Worm (Caenorhabditis elegans) whole organism, young adult: Measurements from ENCODE around the gene T25B9.8.

Experiments
- B0035.1 ChIP-seq: sonication (generic microtip); optimal IDR thresholded peaks from 2 replicates; lab custom pipeline; 2016; ENCODE audit warnings: missing genetic modification characterization, mild to moderate bottlenecking, missing compliant biosample characterization, missing genotype, missing genetic modification reagents
- B0261.1 ChIP-seq: sonication (generic microtip); optimal IDR thresholded peaks from 2 replicates; lab custom pipeline; 2016; ENCODE audit warnings: mild to moderate bottlenecking, missing genetic modification characterization, moderate library complexity, missing compliant biosample characterization
- C06A6.2 ChIP-seq: fragments of 200-800 bp; sonication (Bioruptor generic); conservative IDR thresholded peaks from 2 replicates; pipeline ENCODE4 v1.3.6; 2022; ENCODE audit warnings: missing genetic modification characterization, missing compliant biosample characterization
- F37B4.10 ChIP-seq: fragments of 200-800 bp; sonication (Bioruptor generic); IDR thresholded peaks from 2 replicates; pipeline ENCODE4 v1.3.6; 2022; ENCODE audit warnings: missing genetic modification characterization, missing compliant biosample characterization
- F49E8.2 ChIP-seq: sonication (generic microtip); optimal IDR thresholded peaks from 3 replicates; lab custom pipeline; 2017; ENCODE audit warnings: missing genetic modification characterization, mild to moderate bottlenecking, missing compliant biosample characterization, antibody characterized with exemption, moderate library complexity; ENCODE audit not compliant: insufficient read depth
- F52B5.7 ChIP-seq: sonication (generic microtip); optimal IDR thresholded peaks from 2 replicates; lab custom pipeline; 2016; ENCODE audit warnings: mild to moderate bottlenecking, missing genetic modification characterization, missing compliant biosample characterization
- T26A5.8 ChIP-seq: sonication (generic microtip); optimal IDR thresholded peaks from 2 replicates; lab custom pipeline; 2016; ENCODE audit warnings: missing genetic modification characterization, missing compliant biosample characterization
- Y53G8AR.9 ChIP-seq: fragments of 200-800 bp; sonication (Bioruptor generic); conservative IDR thresholded peaks from 2 replicates; pipeline ENCODE4 v1.3.6; 2022; ENCODE audit warnings: missing genetic modification reagents, missing genetic modification characterization, missing compliant biosample characterization
- Y56A3A.18 ChIP-seq: fragments of 200-800 bp; sonication (Bioruptor generic); IDR thresholded peaks from 2 replicates; pipeline ENCODE4 v1.3.6; 2022; ENCODE audit warnings: missing genetic modification reagents, missing genetic modification characterization, missing compliant biosample characterization
- Y67H2A.10 ChIP-seq: fragments of 200-800 bp; sonication (Bioruptor generic); conservative IDR thresholded peaks from 2 replicates; pipeline ENCODE4 v1.3.6; 2022; ENCODE audit warnings: missing genetic modification reagents, missing genetic modification characterization, missing compliant biosample characterization
- Y79H2A.3 ChIP-seq: fragments of 200-800 bp; sonication (Bioruptor generic); conservative IDR thresholded peaks from 2 replicates; pipeline ENCODE4 v1.3.6; 2022; ENCODE audit warnings: missing genetic modification reagents, missing genetic modification characterization, missing compliant biosample characterization
- Y95B8A.8 ChIP-seq: fragments of 200-800 bp; sonication (Bioruptor generic); IDR thresholded peaks from 2 replicates; pipeline ENCODE4 v1.3.6; 2022; ENCODE audit warnings: missing genetic modification reagents, missing genetic modification characterization, missing compliant biosample characterization
- attf-3 ChIP-seq: fragments of 200-800 bp; sonication (Bioruptor generic); conservative IDR thresholded peaks from 2 replicates; pipeline ENCODE4 v1.3.6; 2022; ENCODE audit warnings: missing genetic modification reagents, missing genetic modification characterization, missing compliant biosample characterization
- attf-6 ChIP-seq: fragments of 200-800 bp; sonication (Bioruptor generic); IDR thresholded peaks from 2 replicates; pipeline ENCODE4 v1.3.6; 2022; ENCODE audit warnings: missing genetic modification reagents, missing genetic modification characterization, missing compliant biosample characterization
- ceh-100 ChIP-seq: fragments of 200-800 bp; sonication (Bioruptor generic); IDR thresholded peaks from 2 replicates; pipeline ENCODE4 v1.3.6; 2022; ENCODE audit warnings: missing genetic modification reagents, missing genetic modification characterization, missing compliant biosample characterization
- ceh-58 ChIP-seq: fragments of 200-800 bp; sonication (Bioruptor generic); IDR thresholded peaks from 2 replicates; pipeline ENCODE4 v1.3.6; 2022; ENCODE audit warnings: missing genetic modification characterization, missing compliant biosample characterization
- dpff-1 ChIP-seq: sonication (generic microtip); optimal IDR thresholded peaks from 2 replicates; lab custom pipeline; 2017; ENCODE audit warnings: mild to moderate bottlenecking, missing genetic modification characterization, missing compliant biosample characterization
- egl-18 ChIP-seq: fragments of 200-800 bp; sonication (Bioruptor generic); IDR thresholded peaks from 2 replicates; pipeline ENCODE4 v1.3.6; 2022; ENCODE audit warnings: missing genetic modification reagents, missing genetic modification characterization, missing compliant biosample characterization
- ekl-4 ChIP-seq: fragments of 200-800 bp; sonication (Bioruptor generic); IDR thresholded peaks from 2 replicates; pipeline ENCODE4 v1.3.6; 2022; ENCODE audit warnings: missing genetic modification reagents, missing genetic modification characterization, missing compliant biosample characterization
- ets-4 ChIP-seq: fragments of 200-800 bp; sonication (Bioruptor generic); optimal IDR thresholded peaks from 2 replicates; lab custom pipeline; 2018; ENCODE audit warnings: mild to moderate bottlenecking, missing genetic modification characterization, missing compliant biosample characterization
- gei-17 ChIP-seq: fragments of 200-800 bp; sonication (Bioruptor generic); optimal IDR thresholded peaks from 2 replicates; lab custom pipeline; 2018; ENCODE audit warnings: mild to moderate bottlenecking, missing genetic modification characterization, missing compliant biosample characterization
- hlh-12 ChIP-seq: sonication (generic microtip); optimal IDR thresholded peaks from 2 replicates; lab custom pipeline; 2016; ENCODE audit warnings: missing genetic modification characterization, missing compliant biosample characterization
- hlh-26 ChIP-seq: fragments of 200-800 bp; sonication (Bioruptor generic); conservative IDR thresholded peaks from 2 replicates; pipeline ENCODE4 v1.3.6; 2022; ENCODE audit warnings: missing genetic modification reagents, missing genetic modification characterization, missing compliant biosample characterization
- lag-1 ChIP-seq: fragments of 200-800 bp; sonication (Bioruptor generic); IDR thresholded peaks from 2 replicates; pipeline ENCODE4 v1.3.6; 2022; ENCODE audit warnings: missing genetic modification reagents, missing genetic modification characterization, missing compliant biosample characterization
- lin-40 ChIP-seq: sonication (generic microtip); optimal IDR thresholded peaks from 2 replicates; lab custom pipeline; 2016; ENCODE audit warnings: missing genetic modification characterization, mild to moderate bottlenecking, missing compliant biosample characterization, missing genotype, missing genetic modification reagents
- lir-1 ChIP-seq: fragments of 200-800 bp; sonication (Bioruptor generic); conservative IDR thresholded peaks from 2 replicates; pipeline ENCODE4 v1.3.6; 2022; ENCODE audit warnings: missing genetic modification reagents, missing genetic modification characterization, missing compliant biosample characterization
- lsy-27 ChIP-seq: sonication (generic microtip); optimal IDR thresholded peaks from 2 replicates; lab custom pipeline; 2017; ENCODE audit warnings: missing genetic modification characterization, mild to moderate bottlenecking, missing compliant biosample characterization, antibody characterized with exemption, missing genotype, borderline replicate concordance; ENCODE audit not compliant: insufficient read depth
- madf-8 ChIP-seq: fragments of 200-800 bp; sonication (Bioruptor generic); conservative IDR thresholded peaks from 2 replicates; pipeline ENCODE4 v1.3.6; 2022; ENCODE audit warnings: missing genetic modification reagents, missing genetic modification characterization, missing compliant biosample characterization
- mcd-1 ChIP-seq: fragments of 200-800 bp; sonication (Bioruptor generic); IDR thresholded peaks from 2 replicates; pipeline ENCODE4 v1.3.6; 2022; ENCODE audit warnings: missing genetic modification reagents, missing genetic modification characterization, missing compliant biosample characterization
- mel-28 ChIP-seq: sonication (generic microtip); optimal IDR thresholded peaks from 2 replicates; lab custom pipeline; 2016; ENCODE audit warnings: borderline replicate concordance, mild to moderate bottlenecking, missing genetic modification characterization, missing compliant biosample characterization
- mes-4 ChIP-seq: sonication (generic microtip); optimal IDR thresholded peaks from 2 replicates; lab custom pipeline; 2016; ENCODE audit warnings: missing genotype, missing genetic modification characterization, missing compliant biosample characterization
- mxl-1 ChIP-seq: sonication (generic microtip); optimal IDR thresholded peaks from 2 replicates; lab custom pipeline; 2016; ENCODE audit warnings: missing genetic modification characterization, missing compliant biosample characterization
- nfya-1 ChIP-seq: sonication (generic microtip); optimal IDR thresholded peaks from 2 replicates; lab custom pipeline; 2017; ENCODE audit warnings: antibody characterized with exemption, missing compliant biosample characterization, missing genetic modification characterization, borderline replicate concordance; ENCODE audit not compliant: insufficient read depth
- nfya-2 ChIP-seq: fragments of 200-800 bp; sonication (Bioruptor generic); IDR thresholded peaks from 2 replicates; pipeline ENCODE4 v1.3.6; 2022; ENCODE audit warnings: missing genetic modification reagents, missing genetic modification characterization, missing compliant biosample characterization
- nhr-90 ChIP-seq: sonication (generic microtip); optimal IDR thresholded peaks from 2 replicates; lab custom pipeline; 2016; ENCODE audit warnings: missing genotype, mild to moderate bottlenecking, missing genetic modification characterization, missing compliant biosample characterization
- rcor-1 ChIP-seq: fragments of 200-800 bp; sonication (Bioruptor generic); IDR thresholded peaks from 2 replicates; pipeline ENCODE4 v1.3.6; 2022; ENCODE audit warnings: missing genetic modification reagents, missing genetic modification characterization, missing compliant biosample characterization
- rec-8 ChIP-seq, 2 experiments: sonication (generic microtip); optimal IDR thresholded peaks; 2 replicates each; lab custom pipeline; 2016; ENCODE audit warnings: mild to moderate bottlenecking in 2 of 2, missing genetic modification characterization in 2 of 2, missing genetic modification reagents in 2 of 2, missing genotype in 2 of 2, missing biosample characterization in 1 of 2, missing compliant biosample characterization in 1 of 2, moderate library complexity in 1 of 2
- rpc-1 ChIP-seq, 2 experiments: fragments of 150-350 bp in 1 of 2; sonication (generic microtip) in 1 of 2; optimal IDR thresholded peaks; 2 replicates each; lab custom pipeline; 2014 to 2018; ENCODE audit warnings: missing biosample characterization in 1 of 2, missing genetic modification characterization in 1 of 2, missing genetic modification reagents in 1 of 2, missing genotype in 1 of 2
- sdz-38 ChIP-seq: sonication (generic microtip); optimal IDR thresholded peaks from 2 replicates; lab custom pipeline; 2016; ENCODE audit warnings: missing genotype, missing genetic modification characterization, missing compliant biosample characterization
- snpc-1.1 ChIP-seq: sonication (generic microtip); optimal IDR thresholded peaks from 2 replicates; lab custom pipeline; 2017; ENCODE audit warnings: missing genetic modification characterization, mild to moderate bottlenecking, missing compliant biosample characterization, antibody characterized with exemption, moderate library complexity, missing genotype, missing genetic modification reagents; ENCODE audit not compliant: insufficient read depth
- sptf-2 ChIP-seq: fragments of 200-800 bp; sonication (Bioruptor generic); optimal IDR thresholded peaks from 2 replicates; lab custom pipeline; 2018; ENCODE audit warnings: mild to moderate bottlenecking, missing genetic modification characterization, missing compliant biosample characterization
- tlf-1 ChIP-seq: fragments of 200-800 bp; sonication (Bioruptor generic); optimal IDR thresholded peaks from 2 replicates; lab custom pipeline; 2018; ENCODE audit warnings: mild to moderate bottlenecking, missing genetic modification characterization, missing compliant biosample characterization
- unc-62 ChIP-seq: fragments of 150-350 bp; optimal IDR thresholded peaks from 2 replicates; lab custom pipeline; 2014; ENCODE audit warnings: missing biosample characterization, missing genetic modification reagents, missing genetic modification characterization
- xnd-1 ChIP-seq: sonication (generic microtip); optimal IDR thresholded peaks from 2 replicates; lab custom pipeline; 2016; ENCODE audit warnings: missing genotype, missing genetic modification reagents, missing genetic modification characterization, missing compliant biosample characterization
- zfh-2 ChIP-seq: fragments of 200-800 bp; sonication (Bioruptor generic); conservative IDR thresholded peaks from 2 replicates; pipeline ENCODE4 v1.3.6; 2022; ENCODE audit warnings: missing genetic modification reagents, missing genetic modification characterization, missing compliant biosample characterization
- ztf-25 ChIP-seq: fragments of 200-800 bp; sonication (Bioruptor generic); IDR thresholded peaks from 2 replicates; pipeline ENCODE4 v1.3.6; 2022; ENCODE audit warnings: missing genetic modification reagents, missing genetic modification characterization, missing compliant biosample characterization
- ztf-26 ChIP-seq: sonication (generic microtip); optimal IDR thresholded peaks from 2 replicates; lab custom pipeline; 2017; ENCODE audit warnings: missing genetic modification characterization, missing compliant biosample characterization
- ztf-3 ChIP-seq: fragments of 200-800 bp; sonication (Bioruptor generic); optimal IDR thresholded peaks from 2 replicates; lab custom pipeline; 2018; ENCODE audit warnings: mild to moderate bottlenecking, missing genetic modification characterization, missing compliant biosample characterization
- ztf-6 ChIP-seq: fragments of 200-800 bp; sonication (Bioruptor generic); IDR thresholded peaks from 2 replicates; pipeline ENCODE4 v1.3.6; 2022; ENCODE audit warnings: missing genetic modification reagents, missing genetic modification characterization, missing compliant biosample characterization

Gene T25B9.8

DNA sequence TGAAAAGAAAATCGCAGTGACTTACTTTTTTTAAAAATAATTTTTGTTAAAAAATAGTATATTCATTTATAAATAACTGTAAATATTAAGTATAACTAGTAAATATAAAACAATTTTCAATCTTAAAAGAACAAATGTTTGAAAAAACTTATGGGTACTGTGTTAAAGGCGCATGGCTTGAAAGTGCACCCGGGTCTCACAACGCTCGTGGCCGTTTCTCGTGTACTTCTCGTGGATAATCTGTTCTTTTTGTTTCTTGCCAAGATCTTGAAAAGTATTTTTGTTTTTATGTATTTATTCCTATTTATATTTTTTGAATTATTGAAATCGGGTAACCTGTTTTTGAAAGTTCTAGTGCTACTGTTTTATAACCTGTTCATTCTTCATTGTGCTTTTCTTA, 1.9 kb downstream of the T25B9.8 start (continued):
- TF ChIP-seq ztf-6 (GFP tag; lab: Robert Waterston, UW): no peak
- TF ChIP-seq madf-8 (GFP tag; lab: Robert Waterston, UW): peak; percentile 84
- no peak for TF ChIP-seq hlh-12 (tag; lab: Kevin White, UChicago)
- TF ChIP-seq xnd-1 (tag; lab: Kevin White, UChicago): peak; percentile 83
- no peak for TF ChIP-seq ztf-25 (GFP tag; lab: Robert Waterston, UW)
- no peak for TF ChIP-seq Y79H2A.3
- no peak for TF ChIP-seq nhr-90 (tag; lab: Kevin White, UChicago)
- TF ChIP-seq ekl-4: no peak
- no peak for TF ChIP-seq rpc-1 (optimal IDR thresholded peaks at IDR 0.05; lab: Kevin White, UChicago)
- no peak for TF ChIP-seq rpc-1 (tag; optimal IDR thresholded peaks at IDR 0.05; lab: Kevin White, UChicago)
- no peak for TF ChIP-seq F52B5.7 (tag; lab: Kevin White, UChicago)
- no peak for TF ChIP-seq T26A5.8 (tag; lab: Kevin White, UChicago)
- no peak for TF ChIP-seq egl-18 (GFP tag; lab: Robert Waterston, UW)
- TF ChIP-seq lir-1 (GFP tag; lab: Robert Waterston, UW): no peak
- TF ChIP-seq snpc-1.1 (tag; lab: Kevin White, UChicago): no peak
- no peak for TF ChIP-seq Y95B8A.8
- no peak for TF ChIP-seq Y53G8AR.9 (GFP tag; lab: Robert Waterston, UW)
- no peak for TF ChIP-seq lsy-27 (tag; lab: Kevin White, UChicago)
- TF ChIP-seq lin-40 (tag; lab: Kevin White, UChicago): no peak
- no peak for TF ChIP-seq tlf-1 (GFP tag; lab: Kevin White, UChicago)
- TF ChIP-seq hlh-26 (GFP tag; lab: Robert Waterston, UW): no peak
- TF ChIP-seq Y56A3A.18: no peak
- TF ChIP-seq nfya-1 (tag; lab: Kevin White, UChicago): no peak
- no peak for TF ChIP-seq Y67H2A.10 (GFP tag; lab: Robert Waterston, UW)
- TF ChIP-seq B0261.1 (tag; lab: Kevin White, UChicago): no peak
- peak; percentile 35 for TF ChIP-seq F49E8.2 (tag; lab: Kevin White, UChicago)
- no peak for TF ChIP-seq ets-4
- TF ChIP-seq sptf-2 (GFP tag; lab: Kevin White, UChicago): no peak
- peak; percentile 60; the same call in 1 of the 2 replicates for TF ChIP-seq attf-3 (GFP tag; lab: Robert Waterston, UW)
- no peak for TF ChIP-seq F37B4.10 (GFP tag; lab: Robert Waterston, UW)
- TF ChIP-seq rec-8 (tag; optimal IDR thresholded peaks at IDR 0.05; lab: Kevin White, UChicago): no peak
- no peak for TF ChIP-seq unc-62
- no peak for TF ChIP-seq B0035.1 (tag; lab: Kevin White, UChicago)
- TF ChIP-seq ztf-26 (tag; lab: Kevin White, UChicago): no peak
- no peak for TF ChIP-seq mxl-1 (tag; lab: Kevin White, UChicago)
- no peak for TF ChIP-seq mes-4 (tag; lab: Kevin White, UChicago)
- no peak for TF ChIP-seq dpff-1
- peak; percentile 51; the same call in 1 of the 2 replicates for TF ChIP-seq rcor-1 (GFP tag; lab: Robert Waterston, UW)
- no peak for TF ChIP-seq zfh-2
- TF ChIP-seq sdz-38: no peak
- TF ChIP-seq mel-28 (tag; lab: Kevin White, UChicago): no peak
- TF ChIP-seq nfya-2: no peak
- no peak for TF ChIP-seq gei-17
- no peak for TF ChIP-seq C06A6.2 (GFP tag; lab: Robert Waterston, UW)
- no peak for TF ChIP-seq lag-1 (GFP tag; lab: Robert Waterston, UW)
- TF ChIP-seq mcd-1 (GFP tag; lab: Robert Waterston, UW): no peak
- TF ChIP-seq attf-6 (GFP tag; lab: Robert Waterston, UW): 0 out of 2 replicates have a peak, but pooled peaks have one; percentile 30
- no peak for TF ChIP-seq ztf-3 (GFP tag; lab: Kevin White, UChicago)
- no peak for TF ChIP-seq ceh-58 (GFP tag; lab: Robert Waterston, UW)
- TF ChIP-seq ceh-100: no peak
